Worm (Caenorhabditis elegans) whole organism, L2 larva: Measurements from ENCODE around the gene F18A12.2.

Experiments used
- aly-2 ChIP-seq: fragments of 150-350 bp; optimal IDR thresholded peaks from 2 replicates; lab custom pipeline; 2014; ENCODE audit warnings: missing biosample characterization, missing genetic modification characterization
- fos-1 ChIP-seq: fragments of 150-350 bp; optimal IDR thresholded peaks from 2 replicates; lab custom pipeline; 2014; ENCODE audit warnings: missing biosample characterization, missing genetic modification characterization
- gmeb-1 ChIP-seq: fragments of 150-350 bp; optimal IDR thresholded peaks from 2 replicates; lab custom pipeline; 2014; ENCODE audit warnings: missing biosample characterization, missing genetic modification characterization
- mdl-1 ChIP-seq, 2 experiments: fragments of 150-350 bp in 1 of 2; sonication (generic microtip) in 1 of 2; optimal IDR thresholded peaks; 2 replicates each; lab custom pipeline; 2017; ENCODE audit warnings: missing biosample characterization in 2 of 2, missing genetic modification characterization in 2 of 2
- peb-1 ChIP-seq: fragments of 150-350 bp; optimal IDR thresholded peaks from 2 replicates; lab custom pipeline; 2014; ENCODE audit warnings: missing biosample characterization, missing genetic modification characterization
- sma-3 ChIP-seq: sonication (generic microtip); optimal IDR thresholded peaks from 2 replicates; lab custom pipeline; 2016; ENCODE audit warnings: missing genetic modification reagents, missing genetic modification characterization, missing compliant biosample characterization
- snpc-4 ChIP-seq: fragments of 150-350 bp; optimal IDR thresholded peaks from 2 replicates; lab custom pipeline; 2014; ENCODE audit warnings: missing biosample characterization, missing genetic modification characterization
- ztf-1 ChIP-seq: fragments of 200-800 bp; sonication (Bioruptor generic); conservative IDR thresholded peaks from 2 replicates; pipeline ENCODE4 v1.3.6; 2022; ENCODE audit warnings: missing genetic modification characterization, missing compliant biosample characterization
- ztf-4 ChIP-seq: fragments of 150-350 bp; optimal IDR thresholded peaks from 2 replicates; lab custom pipeline; 2014; ENCODE audit warnings: missing biosample characterization, missing genetic modification characterization

DNA sequence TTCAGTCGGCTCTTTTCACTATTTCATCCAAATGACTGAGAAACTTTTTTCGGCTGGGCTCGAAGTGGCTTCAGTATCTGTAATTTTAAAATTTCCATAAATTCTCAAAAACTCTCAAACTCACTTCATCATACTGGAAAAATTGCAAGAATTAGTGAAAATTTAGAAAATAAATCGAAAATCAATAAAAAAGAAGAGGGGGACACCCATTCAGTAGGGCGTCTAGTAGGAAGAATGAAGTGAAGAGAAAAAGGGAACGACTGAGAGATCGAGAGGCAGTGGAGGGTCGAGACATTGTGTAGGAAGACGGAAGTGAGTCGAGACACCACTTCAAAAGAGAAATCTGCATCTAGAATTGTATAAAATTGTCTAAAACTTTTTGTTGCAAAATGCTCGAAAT is 40.8 kb upstream of the F18A12.2 start:
- TF ChIP-seq ztf-1 (GFP tag; lab: Robert Waterston, UW) (no peak), sma-3 (GFP tag; lab: Kevin White, UChicago) (no peak), peb-1 (tag; lab: Kevin White, UChicago) (no peak), aly-2 (tag; lab: Kevin White, UChicago) (no peak), gmeb-1 (tag; lab: Kevin White, UChicago) (no peak), snpc-4 (tag; lab: Kevin White, UChicago) (no peak), mdl-1 (tag; optimal IDR thresholded peaks at IDR 0.05; lab: Kevin White, UChicago) (no peak), ztf-4 (tag; lab: Kevin White, UChicago) (no peak), fos-1 (tag; lab: Kevin White, UChicago) (no peak)
